Fruit fly (Drosophila melanogaster): ENCODE measurements around the gene lic.

lic gene

DNA sequence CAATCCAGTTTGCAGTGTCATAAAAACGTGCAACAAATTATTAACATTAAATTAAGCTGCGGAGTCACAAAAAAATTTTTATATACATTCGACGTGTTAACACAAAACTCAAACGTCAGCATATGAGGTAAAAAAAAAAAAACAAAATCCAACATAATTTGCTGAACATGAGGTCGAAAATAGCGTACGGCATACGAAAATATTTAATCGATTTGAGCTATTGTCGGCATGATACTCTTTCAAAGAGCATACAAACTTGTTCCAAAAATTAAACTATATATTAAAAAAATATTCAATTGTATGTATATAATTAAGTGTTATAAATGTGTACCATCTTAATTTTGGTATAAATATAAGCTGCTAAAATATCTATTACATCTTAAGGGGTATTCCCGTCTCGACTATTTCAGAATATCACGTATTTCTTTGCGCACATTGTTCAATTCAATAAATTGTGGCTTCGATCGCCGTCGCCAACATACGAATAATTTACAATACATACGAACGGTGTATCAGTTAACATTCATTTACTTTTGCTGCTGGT lies 18.7 kb downstream of the lic start (continued):
- TF ChIP-seq phol (tag; optimal IDR thresholded peaks at IDR 0.05), result peak; percentile 46
- peak in 1 of 2 experiments; percentile 16 for TF ChIP-seq dpn (GFP tag; optimal IDR thresholded peaks at IDR 0.05)
- no peak for TF ChIP-seq p53 (GFP tag; optimal IDR thresholded peaks at IDR 0.05)
- peak; percentile 53 for TF ChIP-seq CG2712 (tag; optimal IDR thresholded peaks at IDR 0.05)
- TF ChIP-seq Mrtf (GFP tag; IDR thresholded peaks at IDR 0.05), result no peak
- no peak for TF ChIP-seq CG2202 (tag; optimal IDR thresholded peaks at IDR 0.05)
- TF ChIP-seq chm (GFP tag; IDR thresholded peaks at IDR 0.05), result no peak
- TF ChIP-seq Six4 (GFP tag; optimal IDR thresholded peaks at IDR 0.05), result no peak
- peak; percentile 49 for TF ChIP-seq tap (tag; optimal IDR thresholded peaks at IDR 0.05)
- TF ChIP-seq CG14050 (GFP tag; IDR thresholded peaks at IDR 0.05), result 0 out of 3 replicates have a peak, but pooled peaks have one; percentile 20
- TF ChIP-seq CG8765 (GFP tag; IDR thresholded peaks at IDR 0.05), result no peak
- peak; percentile 42; the same call in 1 of the 3 replicates for TF ChIP-seq Aef1 (GFP tag; IDR thresholded peaks at IDR 0.05)
- no peak for TF ChIP-seq Hsf (GFP tag; optimal IDR thresholded peaks at IDR 0.05)
- peak; percentile 65 for TF ChIP-seq CoRest (tag; optimal IDR thresholded peaks at IDR 0.05)
- no peak for TF ChIP-seq jing (GFP tag; optimal IDR thresholded peaks at IDR 0.05)
- peak; percentile 8 for TF ChIP-seq CG12155 (GFP tag; optimal IDR thresholded peaks at IDR 0.05)
- TF ChIP-seq wek (GFP tag; optimal IDR thresholded peaks at IDR 0.05), result no peak
- no peak for TF ChIP-seq gcm2 (GFP tag; optimal IDR thresholded peaks at IDR 0.05)
- TF ChIP-seq Nf-YB (GFP tag; optimal IDR thresholded peaks at IDR 0.05), result no peak
- no peak for TF ChIP-seq onecut (GFP tag; IDR thresholded peaks at IDR 0.05)
- TF ChIP-seq CG9609 (GFP tag; optimal IDR thresholded peaks at IDR 0.05), result no peak
- peak; percentile 42; the same call in 1 of the 3 replicates for TF ChIP-seq zfh1 (GFP tag; IDR thresholded peaks at IDR 0.05)
- no peak for TF ChIP-seq HLH54F (GFP tag; optimal IDR thresholded peaks at IDR 0.05)
- TF ChIP-seq dan (GFP tag; IDR thresholded peaks at IDR 0.05), result no peak
- TF ChIP-seq lola (GFP tag; optimal IDR thresholded peaks at IDR 0.05), result no peak
- peak; percentile 71; the same call in 1 of the 2 replicates for TF ChIP-seq Atf6 (GFP tag; IDR thresholded peaks at IDR 0.05)
- no peak for TF ChIP-seq CG32772 (GFP tag; IDR thresholded peaks at IDR 0.05)
- TF ChIP-seq nmo (GFP tag; optimal IDR thresholded peaks at IDR 0.05), result peak; percentile 44
- TF ChIP-seq z (GFP tag; IDR thresholded peaks at IDR 0.05), result no peak
- TF ChIP-seq CG4404 (GFP tag; IDR thresholded peaks at IDR 0.05), result no peak
- no peak for TF ChIP-seq slp2 (GFP tag; optimal IDR thresholded peaks at IDR 0.05)
- no peak for TF ChIP-seq CG4424 (GFP tag; optimal IDR thresholded peaks at IDR 0.05)
- no peak for TF ChIP-seq sens-2 (GFP tag; IDR thresholded peaks at IDR 0.05)
- no peak for TF ChIP-seq stwl (tag; optimal IDR thresholded peaks at IDR 0.05)
- no peak for TF ChIP-seq cad (GFP tag; optimal IDR thresholded peaks at IDR 0.05)
- TF ChIP-seq CG12071 (GFP tag; optimal IDR thresholded peaks at IDR 0.05), result no peak
- TF ChIP-seq CG10209 (GFP tag; optimal IDR thresholded peaks at IDR 0.05), result peak; percentile 42
- TF ChIP-seq CG10462 (GFP tag; optimal IDR thresholded peaks at IDR 0.05), result no peak
- TF ChIP-seq CG11696 (GFP tag; IDR thresholded peaks at IDR 0.05), result 0 out of 2 replicates have a peak, but pooled peaks have one; percentile 32
- TF ChIP-seq CG3726 (GFP tag; IDR thresholded peaks at IDR 0.05), result no peak
- TF ChIP-seq Ssrp (tag; optimal IDR thresholded peaks at IDR 0.05), result peak; percentile 22
- TF ChIP-seq CG18476 (GFP tag; optimal IDR thresholded peaks at IDR 0.05), result no peak
- no peak for TF ChIP-seq lilli (GFP tag; optimal IDR thresholded peaks at IDR 0.05)
- TF ChIP-seq CG2199 (GFP tag; IDR thresholded peaks at IDR 0.05), result no peak
- TF ChIP-seq CG5245 (GFP tag; optimal IDR thresholded peaks at IDR 0.05), result no peak
- no peak for TF ChIP-seq CG2129 (GFP tag; IDR thresholded peaks at IDR 0.05; ENCODE audit: partially characterized antibody)
- no peak for TF ChIP-seq Dp (GFP tag; optimal IDR thresholded peaks at IDR 0.05)
- peak; percentile 56; the same call in 1 of the 3 replicates for TF ChIP-seq Dbx (GFP tag; IDR thresholded peaks at IDR 0.05)
- no peak for TF ChIP-seq kni (GFP tag; optimal IDR thresholded peaks at IDR 0.05)
- no peak for TF ChIP-seq schlank (tag; optimal IDR thresholded peaks at IDR 0.05)
- TF ChIP-seq CG7372 (GFP tag; IDR thresholded peaks at IDR 0.05), result 0 out of 2 replicates have a peak, but pooled peaks have one; percentile 22

All from whole organism, embryonic.